Worm (Caenorhabditis elegans): Measurements from ENCODE around the gene sru-29.

sru-29 gene

ce11 chrV:9833900-9834299 is 22.6 kb downstream of the sru-29 start, which contains the start of gene sru-40:
Gene sru-40, minus strand, starts transcription at chrV:9834000.
- TF ChIP-seq ztf-28 (GFP tag; IDR thresholded peaks at IDR 0.05) = no peak
- no peak for TF ChIP-seq Y53F4B.3 (GFP tag; IDR thresholded peaks at IDR 0.05)
- TF ChIP-seq rcor-1 (GFP tag; IDR thresholded peaks at IDR 0.05) = no peak
- TF ChIP-seq B0261.1 (tag; optimal IDR thresholded peaks at IDR 0.05) = no peak
- no peak for TF ChIP-seq snpc-4 (GFP tag; optimal IDR thresholded peaks at IDR 0.05)
- no peak for TF ChIP-seq snpc-4 (tag; optimal IDR thresholded peaks at IDR 0.05)
- TF ChIP-seq ceh-79 (tag; optimal IDR thresholded peaks at IDR 0.05) = no peak
- TF ChIP-seq atf-7 (tag; optimal IDR thresholded peaks at IDR 0.05) = no peak
- TF ChIP-seq cebp-2 (GFP tag; IDR thresholded peaks at IDR 0.05) = no peak

- TF ChIP-seq madf-8 (GFP tag; conservative IDR thresholded peaks at IDR 0.05) = no peak
- no peak for TF ChIP-seq bed-2 (GFP tag; IDR thresholded peaks at IDR 0.05)
- no peak for TF ChIP-seq B0261.1 (tag; optimal IDR thresholded peaks at IDR 0.05)
- no peak for TF ChIP-seq C06A6.2 (GFP tag; conservative IDR thresholded peaks at IDR 0.05)
- no peak for TF ChIP-seq Y79H2A.3 (GFP tag; conservative IDR thresholded peaks at IDR 0.05)
- no peak for TF ChIP-seq ztf-28 (GFP tag; IDR thresholded peaks at IDR 0.05)
- no peak for TF ChIP-seq mcd-1 (GFP tag; IDR thresholded peaks at IDR 0.05)
- TF ChIP-seq nhr-80 (tag; optimal IDR thresholded peaks at IDR 0.05) = no peak
- no peak for TF ChIP-seq mxl-1 (tag; optimal IDR thresholded peaks at IDR 0.05)
- TF ChIP-seq nfyb-1 (GFP tag; IDR thresholded peaks at IDR 0.05) = no peak
- no peak for TF ChIP-seq lin-35 (GFP tag; optimal IDR thresholded peaks at IDR 0.05)
- TF ChIP-seq aptf-3 (GFP tag; IDR thresholded peaks at IDR 0.05) = no peak
- no peak for TF ChIP-seq Y53F4B.3 (GFP tag; IDR thresholded peaks at IDR 0.05)
- TF ChIP-seq F57C9.4 (tag; optimal IDR thresholded peaks at IDR 0.05) = no peak
- TF ChIP-seq zfh-2 (GFP tag; conservative IDR thresholded peaks at IDR 0.05) = no peak
- no peak for TF ChIP-seq let-607 (tag; optimal IDR thresholded peaks at IDR 0.05)
- no peak for TF ChIP-seq repo-1 (tag; optimal IDR thresholded peaks at IDR 0.05)
- no peak for TF ChIP-seq lsl-1 (GFP tag; optimal IDR thresholded peaks at IDR 0.05)
These were observed 24.7 kb downstream of the sru-29 start, which contains the start of gene sru-38 for ce11 chrV:9835945-9836344. Gene sru-38, minus strand, starts transcription at chrV:9836045.

- TF ChIP-seq lir-1 (GFP tag; conservative IDR thresholded peaks at IDR 0.05) (no peak), athp-1 (tag; optimal IDR thresholded peaks at IDR 0.05) (no peak), hlh-12 (tag; optimal IDR thresholded peaks at IDR 0.05) (no peak), him-1 (tag; optimal IDR thresholded peaks at IDR 0.05) (no peak), K11D2.4 (GFP tag; IDR thresholded peaks at IDR 0.05) (no peak), ceh-91 (GFP tag; IDR thresholded peaks at IDR 0.05) (no peak), C06A6.2 (GFP tag; conservative IDR thresholded peaks at IDR 0.05) (no peak), hlh-26 (GFP tag; conservative IDR thresholded peaks at IDR 0.05) (no peak), B0035.1 (tag; optimal IDR thresholded peaks at IDR 0.05) (no peak)
These were observed 26.4 kb downstream of the sru-29 start, which contains the start of gene srsx-21 for ce11 chrV:9837679-9838078. Gene srsx-21, plus strand, starts transcription at chrV:9837979.

- TF ChIP-seq dox-1 (GFP tag; IDR thresholded peaks at IDR 0.05) (no peak), ceh-100 (GFP tag; IDR thresholded peaks at IDR 0.05) (no peak), attf-3 (GFP tag; conservative IDR thresholded peaks at IDR 0.05) (no peak), nfya-2 (GFP tag; IDR thresholded peaks at IDR 0.05) (no peak)
These were observed 30.1 kb downstream of the sru-29 start, which contains the start of gene sru-36 for ce11 chrV:9841376-9841775. Gene sru-36, plus strand, starts transcription at chrV:9841676.

Data from whole organism, young adult.